Worm (Caenorhabditis elegans): ENCODE results near the gene Y38E10A.33.

DNA sequence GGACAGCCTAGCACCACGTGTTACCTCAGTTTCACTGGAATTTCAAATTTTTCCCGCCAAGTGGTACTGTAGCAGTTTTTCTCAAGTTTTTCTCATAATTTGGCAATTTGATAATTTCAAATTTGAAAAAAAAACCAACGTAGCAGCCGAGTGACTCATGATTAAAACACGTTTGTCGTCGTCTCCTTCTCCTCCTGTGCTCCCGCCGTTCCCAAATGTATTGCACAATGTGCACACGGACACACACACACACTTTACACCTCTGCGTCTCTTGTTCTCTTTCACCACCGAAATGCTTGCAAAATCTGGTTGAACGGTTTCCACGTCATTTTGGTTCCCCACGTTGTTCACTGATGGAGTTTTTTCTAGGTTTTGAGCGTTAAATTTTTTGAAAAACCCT lies 11.9 kb upstream of the Y38E10A.33 start:
- TF ChIP-seq W03F9.2 (tag; optimal IDR thresholded peaks at IDR 0.05) (no peak), dao-5 (tag; optimal IDR thresholded peaks at IDR 0.05) (no peak)

Measured in whole organism, L4/young adult.